Worm (Caenorhabditis elegans): ENCODE data around the gene K03B8.14.

DNA sequence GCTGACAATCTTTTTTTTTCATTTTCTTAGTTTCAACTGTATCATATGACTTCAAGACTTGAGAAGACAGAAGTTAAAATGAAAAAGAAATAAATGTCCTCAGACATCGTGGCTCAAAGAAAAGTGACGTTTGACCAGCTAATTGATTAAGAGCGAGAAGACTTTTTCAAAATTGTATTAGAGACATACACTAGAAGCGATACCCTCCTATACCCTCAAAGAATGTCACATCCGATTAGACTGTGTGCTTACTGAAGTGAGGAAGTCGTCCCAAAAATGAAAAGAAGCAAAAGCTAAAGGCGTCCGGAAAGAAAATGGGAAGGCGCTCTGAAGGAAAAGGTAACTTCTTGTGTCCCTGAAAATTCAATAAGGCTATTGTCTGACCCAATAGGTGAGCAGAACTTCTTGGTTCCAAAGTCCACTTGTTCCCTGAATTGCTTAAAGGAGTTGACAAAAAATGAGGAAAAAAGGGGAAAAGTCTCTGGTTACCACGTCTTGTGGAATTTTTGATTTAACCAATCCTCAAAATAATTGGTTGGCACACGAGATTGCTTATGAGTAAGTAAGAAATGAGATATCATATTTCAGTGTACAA is 17.9 kb upstream of the K03B8.14 start:
- TF ChIP-seq dao-5 (tag; optimal IDR thresholded peaks at IDR 0.05): no peak
- no peak for TF ChIP-seq W03F9.2 (tag; optimal IDR thresholded peaks at IDR 0.05)
- no peak for TF ChIP-seq him-1 (tag; optimal IDR thresholded peaks at IDR 0.05)
